Fruit fly (Drosophila melanogaster) whole organism, embryonic: Measurements from ENCODE around the gene apolpp.

ENCODE experiments used
- CG10274 ChIP-seq: fragments of 200-800 bp; sonication (Bioruptor generic); optimal IDR thresholded peaks from 3 replicates; lab custom pipeline; 2017; ENCODE audit warnings: missing biosample characterization, mild to moderate bottlenecking, missing genetic modification characterization
- CG11695 ChIP-seq: fragments of 200-800 bp; sonication (Bioruptor generic); IDR thresholded peaks from 3 replicates; pipeline ENCODE4 v1.3.6; 2022; ENCODE audit warnings: missing biosample characterization, missing genetic modification characterization
- CG12071 ChIP-seq: fragments of 200-800 bp; sonication (Bioruptor generic); optimal IDR thresholded peaks from 3 replicates; lab custom pipeline; 2018; ENCODE audit warnings: missing biosample characterization, mild to moderate bottlenecking, missing genetic modification characterization
- CG1603 ChIP-seq: fragments of 200-800 bp; sonication (Bioruptor generic); optimal IDR thresholded peaks from 2 replicates; lab custom pipeline; 2019; ENCODE audit warnings: missing biosample characterization, mild to moderate bottlenecking, missing genetic modification characterization, moderate library complexity
- CG17361 ChIP-seq: fragments of 200-800 bp; sonication (Bioruptor generic); IDR thresholded peaks from 3 replicates; pipeline ENCODE4 v1.3.6; 2022; ENCODE audit warnings: missing biosample characterization, missing genetic modification characterization
- CG17802 ChIP-seq: fragments of 200-800 bp; sonication (Bioruptor generic); optimal IDR thresholded peaks from 2 replicates; lab custom pipeline; 2018; ENCODE audit warnings: missing biosample characterization, mild to moderate bottlenecking, missing genetic modification characterization, moderate library complexity
- CG1792 ChIP-seq: fragments of 200-800 bp; sonication (Bioruptor generic); optimal IDR thresholded peaks from 2 replicates; lab custom pipeline; 2016; ENCODE audit warnings: missing biosample characterization, missing genetic modification characterization
- CG1832 ChIP-seq: fragments of 200-800 bp; sonication (Bioruptor generic); optimal IDR thresholded peaks from 2 replicates; lab custom pipeline; 2017; ENCODE audit warnings: missing biosample characterization, mild to moderate bottlenecking, missing genetic modification characterization, inconsistent platforms
- CG2129 ChIP-seq: fragments of 200-800 bp; sonication (Bioruptor generic); IDR thresholded peaks from 2 replicates; pipeline ENCODE4 v1.3.6; 2022; ENCODE audit warnings: missing biosample characterization, missing genetic modification characterization; ENCODE audit not compliant: partially characterized antibody
- CG31388 ChIP-seq: fragments of 200-800 bp; sonication (Bioruptor generic); optimal IDR thresholded peaks from 2 replicates; lab custom pipeline; 2016; ENCODE audit warnings: missing biosample characterization, missing genetic modification characterization
- CG3407 ChIP-seq: fragments of 200-800 bp; sonication (Bioruptor generic); optimal IDR thresholded peaks from 2 replicates; lab custom pipeline; 2018; ENCODE audit warnings: missing biosample characterization, mild to moderate bottlenecking, missing genetic modification characterization
- CG7987 ChIP-seq: fragments of 200-800 bp; sonication (Bioruptor generic); optimal IDR thresholded peaks from 2 replicates; lab custom pipeline; 2018; ENCODE audit warnings: missing biosample characterization, mild to moderate bottlenecking, missing genetic modification characterization, moderate library complexity
- CG8281 ChIP-seq: fragments of 200-800 bp; sonication (Bioruptor generic); optimal IDR thresholded peaks from 2 replicates; lab custom pipeline; 2018; ENCODE audit warnings: missing biosample characterization, mild to moderate bottlenecking, missing genetic modification characterization, moderate library complexity
- CG9797 ChIP-seq: fragments of 200-800 bp; sonication (Bioruptor generic); optimal IDR thresholded peaks from 3 replicates; lab custom pipeline; 2018; ENCODE audit warnings: missing biosample characterization, mild to moderate bottlenecking, missing genetic modification characterization
- Dp ChIP-seq: fragments of 200-800 bp; sonication (Bioruptor generic); optimal IDR thresholded peaks from 2 replicates; lab custom pipeline; 2018; ENCODE audit warnings: missing biosample characterization, mild to moderate bottlenecking, missing genetic modification characterization, moderate library complexity
- Ets65A ChIP-seq: fragments of 200-800 bp; sonication (Bioruptor generic); peaks from one replicate; lab custom pipeline; 2016; ENCODE audit warnings: missing biosample characterization, missing genetic modification characterization
- HLH4C ChIP-seq: fragments of 200-800 bp; sonication (Bioruptor generic); IDR thresholded peaks from 3 replicates; pipeline ENCODE4 v1.3.6; 2022; ENCODE audit warnings: missing biosample characterization, missing genetic modification characterization; ENCODE audit not compliant: partially characterized antibody
- Hmr ChIP-seq: fragments of 200-800 bp; sonication (Bioruptor generic); optimal IDR thresholded peaks from 3 replicates; lab custom pipeline; 2017; ENCODE audit warnings: mild to moderate bottlenecking, missing biosample characterization, missing genetic modification reagents, missing genetic modification characterization
- MESR4 ChIP-seq: fragments of 200-800 bp; sonication (Bioruptor generic); optimal IDR thresholded peaks from 2 replicates; lab custom pipeline; 2018; ENCODE audit warnings: missing biosample characterization, mild to moderate bottlenecking, missing genetic modification characterization, moderate library complexity
- Ssrp ChIP-seq: fragments of 200-800 bp; sonication (Bioruptor generic); optimal IDR thresholded peaks from 2 replicates; lab custom pipeline; 2018; ENCODE audit warnings: missing biosample characterization, mild to moderate bottlenecking, missing genetic modification characterization, moderate library complexity
- Stat92E ChIP-seq, 3 experiments: fragments of >200 bp in 2 of 3; fragments of 200-800 bp in 1 of 3; sonication (Bioruptor generic) in 1 of 3; optimal IDR thresholded peaks; 2 replicates each; lab custom pipeline; 2017 to 2019; ENCODE audit warnings: missing biosample characterization in 3 of 3, missing genetic modification characterization in 3 of 3, mild to moderate bottlenecking in 1 of 3, moderate library complexity in 1 of 3
- Tbp ChIP-seq: fragments of >200 bp; optimal IDR thresholded peaks from 2 replicates; lab custom pipeline; 2018; ENCODE audit warnings: missing biosample characterization, missing genetic modification characterization
- Xrp1 ChIP-seq: fragments of 200-800 bp; sonication (Bioruptor generic); IDR thresholded peaks from 2 replicates; pipeline ENCODE4 v1.3.6; 2022; ENCODE audit warnings: missing biosample characterization, missing genetic modification characterization
- YL-1 ChIP-seq: fragments of 200-800 bp; sonication (Bioruptor generic); optimal IDR thresholded peaks from 3 replicates; lab custom pipeline; 2017; ENCODE audit warnings: missing biosample characterization, mild to moderate bottlenecking, missing genetic modification characterization
- bbx ChIP-seq: fragments of 200-800 bp; sonication (Bioruptor generic); IDR thresholded peaks from 2 replicates; pipeline ENCODE4 v1.3.6; 2022; ENCODE audit warnings: missing biosample characterization, missing genetic modification characterization; ENCODE audit not compliant: partially characterized antibody
- cg ChIP-seq: fragments of 200-800 bp; sonication (Bioruptor generic); optimal IDR thresholded peaks from 3 replicates; lab custom pipeline; 2019; ENCODE audit warnings: missing biosample characterization, mild to moderate bottlenecking, missing genetic modification characterization, moderate library complexity
- da ChIP-seq: fragments of 200-800 bp; sonication (Bioruptor generic); optimal IDR thresholded peaks from 2 replicates; lab custom pipeline; 2016; ENCODE audit warnings: missing biosample characterization, missing genetic modification characterization
- eve ChIP-seq, 2 experiments: fragments of >200 bp; optimal IDR thresholded peaks; 2 replicates each; lab custom pipeline; 2017; ENCODE audit warnings: missing biosample characterization in 2 of 2, missing genetic modification characterization in 2 of 2
- exex ChIP-seq: fragments of 200-800 bp; sonication (Bioruptor generic); optimal IDR thresholded peaks from 4 replicates; lab custom pipeline; 2018; ENCODE audit warnings: missing biosample characterization, mild to moderate bottlenecking, missing genetic modification characterization, moderate library complexity
- gce ChIP-seq: fragments of 200-800 bp; sonication (Bioruptor generic); IDR thresholded peaks from 3 replicates; pipeline ENCODE4 v1.3.6; 2022; ENCODE audit warnings: missing biosample characterization, missing genetic modification characterization
- jigr1 ChIP-seq: fragments of 200-800 bp; sonication (Bioruptor generic); IDR thresholded peaks from 3 replicates; pipeline ENCODE4 v1.3.6; 2022; ENCODE audit warnings: missing biosample characterization, missing genetic modification characterization
- oc ChIP-seq: fragments of 200-800 bp; sonication (Bioruptor generic); optimal IDR thresholded peaks from 2 replicates; lab custom pipeline; 2018; ENCODE audit warnings: missing biosample characterization, mild to moderate bottlenecking, missing genetic modification characterization, moderate library complexity
- peb ChIP-seq: fragments of 200-800 bp; sonication (Bioruptor generic); IDR thresholded peaks from 2 replicates; pipeline ENCODE4 v1.3.6; 2022; ENCODE audit warnings: missing biosample characterization, missing genetic modification characterization
- repo ChIP-seq: fragments of 200-800 bp; sonication (Bioruptor generic); optimal IDR thresholded peaks from 2 replicates; lab custom pipeline; 2016; ENCODE audit warnings: missing biosample characterization, missing genetic modification characterization
- row ChIP-seq: fragments of 200-800 bp; sonication (Bioruptor generic); IDR thresholded peaks from 3 replicates; pipeline ENCODE4 v1.3.6; 2022; ENCODE audit warnings: missing biosample characterization, missing genetic modification characterization
- sens ChIP-seq: fragments of 200-800 bp; sonication (Bioruptor generic); peaks from one replicate; lab custom pipeline; 2016; ENCODE audit warnings: missing biosample characterization, missing genetic modification characterization
- sisA ChIP-seq: fragments of 200-800 bp; sonication (Bioruptor generic); IDR thresholded peaks from 2 replicates; pipeline ENCODE4 v1.3.6; 2022; ENCODE audit warnings: missing biosample characterization, missing genetic modification characterization
- tll ChIP-seq, 2 experiments: fragments of 200-800 bp in 1 of 2; fragments of >200 bp in 1 of 2; sonication (Bioruptor generic) in 1 of 2; optimal IDR thresholded peaks; 2 replicates each; lab custom pipeline; 2017 to 2019; ENCODE audit warnings: missing biosample characterization in 2 of 2, missing genetic modification characterization in 2 of 2, mild to moderate bottlenecking in 1 of 2, moderate library complexity in 1 of 2
- vvl ChIP-seq: fragments of 200-800 bp; sonication (Bioruptor generic); IDR thresholded peaks from 2 replicates; pipeline ENCODE4 v1.3.6; 2022; ENCODE audit warnings: missing biosample characterization, missing genetic modification characterization

The apolpp gene

dm6 chr4:1025101-1025500 lies 35.7 kb upstream of the apolpp start (continued):
- no peak for TF ChIP-seq Dp (GFP tag; lab: Kevin White, UChicago)
- TF ChIP-seq YL-1, result no peak
- no peak for TF ChIP-seq tll (GFP tag; optimal IDR thresholded peaks at IDR 0.05; lab: Kevin White, UChicago)
- TF ChIP-seq CG7987 (GFP tag; lab: Kevin White, UChicago), result no peak
- TF ChIP-seq CG2129 (GFP tag; lab: Robert Waterston, UW), result no peak
- no peak for TF ChIP-seq gce (GFP tag; lab: Robert Waterston, UW)
- TF ChIP-seq CG1792 (GFP tag; lab: Kevin White, UChicago), result no peak
- no peak for TF ChIP-seq exex (tag; lab: Kevin White, UChicago)
- TF ChIP-seq oc, result no peak
- TF ChIP-seq CG31388 (GFP tag; lab: Kevin White, UChicago), result no peak
- 0 out of 3 replicates have a peak, but pooled peaks have one; percentile 24 for TF ChIP-seq CG11695 (GFP tag; lab: Robert Waterston, UW)
- no peak for TF ChIP-seq vvl (GFP tag; lab: Robert Waterston, UW)
- no peak for TF ChIP-seq peb (GFP tag; lab: Robert Waterston, UW)
- no peak for TF ChIP-seq da
- peak; percentile 44 for TF ChIP-seq sens (GFP tag; lab: Kevin White, UChicago)
- peak; percentile 23; the same call in 1 of the 2 replicates for TF ChIP-seq Xrp1 (GFP tag; lab: Robert Waterston, UW)
- peak; percentile 62 for TF ChIP-seq Ets65A (GFP tag; lab: Kevin White, UChicago)
- no peak for TF ChIP-seq CG3407 (GFP tag; lab: Kevin White, UChicago)
- TF ChIP-seq repo, result no peak
- no peak for TF ChIP-seq row (GFP tag; lab: Robert Waterston, UW)
- no peak for TF ChIP-seq sisA (GFP tag; lab: Robert Waterston, UW)
- TF ChIP-seq jigr1 (GFP tag; lab: Robert Waterston, UW), result no peak
- no peak for TF ChIP-seq CG12071 (GFP tag; lab: Kevin White, UChicago)
- TF ChIP-seq Hmr (GFP tag; lab: Kevin White, UChicago), result no peak
- no peak for TF ChIP-seq Tbp (GFP tag; lab: Kevin White, UChicago)
- no peak for TF ChIP-seq CG1832 (GFP tag; lab: Kevin White, UChicago)

DNA sequence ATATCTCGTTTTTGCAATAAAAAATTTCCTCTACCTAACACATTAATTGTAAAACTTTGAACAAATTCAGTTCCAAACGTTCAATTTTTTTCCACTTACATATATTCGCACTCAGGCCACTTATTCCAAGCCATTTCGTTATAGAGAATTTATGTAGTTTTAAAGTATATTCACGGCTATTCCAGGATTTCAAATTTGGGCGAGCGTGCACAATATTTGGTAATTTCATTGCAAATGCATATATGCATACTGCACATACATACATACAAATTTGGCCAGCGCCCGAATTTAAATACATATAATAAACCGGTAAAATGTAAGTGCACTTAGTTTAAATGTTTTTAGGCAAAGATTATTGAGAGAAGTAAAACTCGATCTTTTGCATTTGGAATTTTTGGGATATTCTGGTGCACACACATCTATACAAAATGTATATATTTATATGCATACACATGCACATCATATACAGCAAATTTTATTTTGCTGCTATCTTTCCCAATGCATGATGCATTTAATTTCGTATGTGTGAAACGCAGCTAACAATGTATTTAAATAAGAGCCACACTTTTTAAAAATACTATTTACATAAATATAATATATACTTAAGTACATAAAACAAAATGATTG lies 34.5 kb upstream of the apolpp start:
- TF ChIP-seq CG8281 (tag; lab: Kevin White, UChicago) (no peak), CG17802 (peak; percentile 50), Stat92E (GFP tag; optimal IDR thresholded peaks at IDR 0.05; lab: Kevin White, UChicago) (peak in 1 of 3 experiments; percentile 56), CG10274 (GFP tag; lab: Kevin White, UChicago) (no peak), HLH4C (GFP tag; lab: Robert Waterston, UW) (no peak), bbx (GFP tag; lab: Robert Waterston, UW) (no peak; the same call in 1 of the 2 replicates), CG1603 (tag; lab: Kevin White, UChicago) (peak; percentile 11), Ssrp (tag; lab: Kevin White, UChicago) (no peak), MESR4 (GFP tag; lab: Kevin White, UChicago) (peak; percentile 18), CG17361 (no peak), CG9797 (no peak), cg (GFP tag; lab: Kevin White, UChicago) (peak; percentile 65), eve (GFP tag; optimal IDR thresholded peaks at IDR 0.05; lab: Kevin White, UChicago) (peak in 1 of 2 experiments; percentile 29), YL-1 (peak; percentile 5), sens (GFP tag; lab: Kevin White, UChicago) (peak; percentile 10)
